Worm (Caenorhabditis elegans) whole organism, young adult: ENCODE results near the gene C05D12.5.

Experiments used
- B0035.1 ChIP-seq: sonication (generic microtip); optimal IDR thresholded peaks from 2 replicates; lab custom pipeline; 2016; ENCODE audit warnings: missing genetic modification characterization, mild to moderate bottlenecking, missing compliant biosample characterization, missing genotype, missing genetic modification reagents
- B0336.3 ChIP-seq: fragments of 200-800 bp; sonication (Bioruptor generic); IDR thresholded peaks from 2 replicates; pipeline ENCODE4 v1.3.6; 2022; ENCODE audit warnings: missing genetic modification characterization, missing compliant biosample characterization
- F49E8.2 ChIP-seq: sonication (generic microtip); optimal IDR thresholded peaks from 3 replicates; lab custom pipeline; 2017; ENCODE audit warnings: missing genetic modification characterization, mild to moderate bottlenecking, missing compliant biosample characterization, antibody characterized with exemption, moderate library complexity; ENCODE audit not compliant: insufficient read depth
- F52B5.7 ChIP-seq: sonication (generic microtip); optimal IDR thresholded peaks from 2 replicates; lab custom pipeline; 2016; ENCODE audit warnings: mild to moderate bottlenecking, missing genetic modification characterization, missing compliant biosample characterization
- F57A8.1 ChIP-seq: fragments of 200-800 bp; sonication (Bioruptor generic); optimal IDR thresholded peaks from 2 replicates; lab custom pipeline; 2018; ENCODE audit warnings: mild to moderate bottlenecking, missing genetic modification characterization, moderate library complexity, missing compliant biosample characterization
- F57C9.4 ChIP-seq: sonication (generic microtip); optimal IDR thresholded peaks from 2 replicates; lab custom pipeline; 2017; ENCODE audit warnings: mild to moderate bottlenecking, missing genetic modification characterization, missing compliant biosample characterization
- T07F8.4 ChIP-seq: sonication (generic microtip); optimal IDR thresholded peaks from 2 replicates; lab custom pipeline; 2016; ENCODE audit warnings: mild to moderate bottlenecking, missing genetic modification characterization, moderate library complexity, missing compliant biosample characterization
- ZK185.1 ChIP-seq: sonication (generic microtip); optimal IDR thresholded peaks from 2 replicates; lab custom pipeline; 2016; ENCODE audit warnings: mild to moderate bottlenecking, missing genetic modification characterization, missing compliant biosample characterization; ENCODE audit not compliant: poor library complexity, severe bottlenecking
- attf-6 ChIP-seq: fragments of 200-800 bp; sonication (Bioruptor generic); IDR thresholded peaks from 2 replicates; pipeline ENCODE4 v1.3.6; 2022; ENCODE audit warnings: missing genetic modification reagents, missing genetic modification characterization, missing compliant biosample characterization
- cebp-1 ChIP-seq, 2 experiments: fragments of 200-800 bp in 1 of 2; sonication (Bioruptor generic) in 1 of 2; sonication (generic microtip) in 1 of 2; IDR thresholded peaks in 1 of 2; optimal IDR thresholded peaks in 1 of 2; 2 replicates each; pipeline versions ENCODE4 v1.3.6 to Lab custom; 2017 to 2022; ENCODE audit warnings: missing compliant biosample characterization in 2 of 2, missing genetic modification characterization in 2 of 2, mild to moderate bottlenecking in 1 of 2, missing genetic modification reagents in 1 of 2, moderate library complexity in 1 of 2
- cebp-2 ChIP-seq: fragments of 200-800 bp; sonication (Bioruptor generic); IDR thresholded peaks from 2 replicates; pipeline ENCODE4 v1.3.6; 2022; ENCODE audit warnings: missing genetic modification characterization, missing compliant biosample characterization
- ceh-100 ChIP-seq: fragments of 200-800 bp; sonication (Bioruptor generic); IDR thresholded peaks from 2 replicates; pipeline ENCODE4 v1.3.6; 2022; ENCODE audit warnings: missing genetic modification reagents, missing genetic modification characterization, missing compliant biosample characterization
- ceh-58 ChIP-seq: fragments of 200-800 bp; sonication (Bioruptor generic); IDR thresholded peaks from 2 replicates; pipeline ENCODE4 v1.3.6; 2022; ENCODE audit warnings: missing genetic modification characterization, missing compliant biosample characterization
- ceh-79 ChIP-seq: sonication (generic microtip); optimal IDR thresholded peaks from 2 replicates; lab custom pipeline; 2017; ENCODE audit warnings: mild to moderate bottlenecking, missing genetic modification characterization, missing compliant biosample characterization
- chd-7 ChIP-seq: sonication (generic microtip); optimal IDR thresholded peaks from 2 replicates; lab custom pipeline; 2016; ENCODE audit warnings: mild to moderate bottlenecking, missing genetic modification characterization, moderate library complexity, missing compliant biosample characterization
- dox-1 ChIP-seq: fragments of 200-800 bp; sonication (Bioruptor generic); IDR thresholded peaks from 2 replicates; pipeline ENCODE4 v1.3.6; 2022; ENCODE audit warnings: missing genetic modification reagents, missing genetic modification characterization, missing compliant biosample characterization
- dpl-1 ChIP-seq: fragments of 150-350 bp; optimal IDR thresholded peaks from 2 replicates; lab custom pipeline; 2014; ENCODE audit warnings: missing biosample characterization, missing genetic modification reagents, missing genetic modification characterization
- him-1 ChIP-seq: sonication (generic microtip); optimal IDR thresholded peaks from 2 replicates; lab custom pipeline; 2016; ENCODE audit warnings: missing genotype, missing genetic modification reagents, missing genetic modification characterization, missing compliant biosample characterization
- hlh-26 ChIP-seq: fragments of 200-800 bp; sonication (Bioruptor generic); conservative IDR thresholded peaks from 2 replicates; pipeline ENCODE4 v1.3.6; 2022; ENCODE audit warnings: missing genetic modification reagents, missing genetic modification characterization, missing compliant biosample characterization
- hmg-20 ChIP-seq: fragments of 200-800 bp; sonication (Bioruptor generic); IDR thresholded peaks from 2 replicates; pipeline ENCODE4 v1.3.6; 2022; ENCODE audit warnings: missing genetic modification reagents, missing genetic modification characterization, missing compliant biosample characterization
- hrde-1 ChIP-seq: sonication (generic microtip); optimal IDR thresholded peaks from 2 replicates; lab custom pipeline; 2016; ENCODE audit warnings: missing genetic modification characterization, mild to moderate bottlenecking, missing compliant biosample characterization, moderate library complexity, missing genotype, missing genetic modification reagents, borderline replicate concordance
- hsf-1 ChIP-seq: fragments of 200-800 bp; sonication (Bioruptor generic); IDR thresholded peaks from 2 replicates; pipeline ENCODE4 v1.3.6; 2022; ENCODE audit warnings: missing genetic modification reagents, missing genetic modification characterization, missing compliant biosample characterization
- lag-1 ChIP-seq: fragments of 200-800 bp; sonication (Bioruptor generic); IDR thresholded peaks from 2 replicates; pipeline ENCODE4 v1.3.6; 2022; ENCODE audit warnings: missing genetic modification reagents, missing genetic modification characterization, missing compliant biosample characterization
- let-526 ChIP-seq: fragments of 200-800 bp; sonication (Bioruptor generic); IDR thresholded peaks from 2 replicates; pipeline ENCODE4 v1.3.6; 2022; ENCODE audit warnings: missing genetic modification reagents, missing genetic modification characterization, missing compliant biosample characterization
- let-607 ChIP-seq, 2 experiments: fragments of 200-800 bp in 1 of 2; sonication (Bioruptor generic) in 1 of 2; sonication (generic microtip) in 1 of 2; optimal IDR thresholded peaks; 2 replicates each; lab custom pipeline; 2016 to 2018; ENCODE audit warnings: mild to moderate bottlenecking in 2 of 2, missing compliant biosample characterization in 2 of 2, missing genetic modification characterization in 2 of 2, moderate library complexity in 2 of 2, missing genotype in 1 of 2
- lin-35 ChIP-seq, 3 experiments: fragments of 150-350 bp in 2 of 3; sonication (generic microtip) in 1 of 3; optimal IDR thresholded peaks; 2 replicates each; lab custom pipeline; 2014 to 2018; ENCODE audit warnings: missing biosample characterization in 3 of 3, missing genetic modification characterization in 3 of 3, missing genetic modification reagents in 3 of 3
- lin-54 ChIP-seq: fragments of 200-800 bp; sonication (Bioruptor generic); optimal IDR thresholded peaks from 2 replicates; lab custom pipeline; 2018; ENCODE audit warnings: mild to moderate bottlenecking, missing genetic modification characterization, missing compliant biosample characterization
- lir-1 ChIP-seq: fragments of 200-800 bp; sonication (Bioruptor generic); conservative IDR thresholded peaks from 2 replicates; pipeline ENCODE4 v1.3.6; 2022; ENCODE audit warnings: missing genetic modification reagents, missing genetic modification characterization, missing compliant biosample characterization
- madf-3 ChIP-seq: fragments of 200-800 bp; sonication (Bioruptor generic); IDR thresholded peaks from 2 replicates; pipeline ENCODE4 v1.3.6; 2022; ENCODE audit warnings: missing genetic modification reagents, missing genetic modification characterization, missing compliant biosample characterization
- madf-8 ChIP-seq: fragments of 200-800 bp; sonication (Bioruptor generic); conservative IDR thresholded peaks from 2 replicates; pipeline ENCODE4 v1.3.6; 2022; ENCODE audit warnings: missing genetic modification reagents, missing genetic modification characterization, missing compliant biosample characterization
- mxl-1 ChIP-seq: sonication (generic microtip); optimal IDR thresholded peaks from 2 replicates; lab custom pipeline; 2016; ENCODE audit warnings: missing genetic modification characterization, missing compliant biosample characterization
- nfya-2 ChIP-seq: fragments of 200-800 bp; sonication (Bioruptor generic); IDR thresholded peaks from 2 replicates; pipeline ENCODE4 v1.3.6; 2022; ENCODE audit warnings: missing genetic modification reagents, missing genetic modification characterization, missing compliant biosample characterization
- nhr-90 ChIP-seq: sonication (generic microtip); optimal IDR thresholded peaks from 2 replicates; lab custom pipeline; 2016; ENCODE audit warnings: missing genotype, mild to moderate bottlenecking, missing genetic modification characterization, missing compliant biosample characterization
- pha-4 ChIP-seq: fragments of 150-350 bp; sonication (generic microtip); optimal IDR thresholded peaks from 2 replicates; lab custom pipeline; 2014; ENCODE audit warnings: missing biosample characterization, missing genetic modification reagents, missing genetic modification characterization
- sdz-38 ChIP-seq: sonication (generic microtip); optimal IDR thresholded peaks from 2 replicates; lab custom pipeline; 2016; ENCODE audit warnings: missing genotype, missing genetic modification characterization, missing compliant biosample characterization
- sea-2 ChIP-seq: fragments of 200-800 bp; sonication (Bioruptor generic); IDR thresholded peaks from 2 replicates; pipeline ENCODE4 v1.3.6; 2022; ENCODE audit warnings: missing genetic modification characterization, missing compliant biosample characterization
- snpc-3.4 ChIP-seq: sonication (generic microtip); optimal IDR thresholded peaks from 2 replicates; lab custom pipeline; 2017; ENCODE audit warnings: missing genetic modification characterization, mild to moderate bottlenecking, missing compliant biosample characterization, antibody characterized with exemption, moderate library complexity, missing genotype, missing genetic modification reagents
- snpc-4 ChIP-seq, 5 experiments: fragments of 150-350 bp in 1 of 5; sonication (generic microtip) in 4 of 5; optimal IDR thresholded peaks; 2 replicates each; lab custom pipeline; 2014 to 2018; ENCODE audit warnings: missing genetic modification characterization in 5 of 5, missing biosample characterization in 3 of 5, antibody characterized with exemption in 2 of 5, mild to moderate bottlenecking in 2 of 5, missing compliant biosample characterization in 2 of 5, missing genotype in 2 of 5, moderate library complexity in 2 of 5, missing genetic modification reagents in 1 of 5
- somi-1 ChIP-seq: fragments of 200-800 bp; sonication (Bioruptor generic); optimal IDR thresholded peaks from 2 replicates; lab custom pipeline; 2018; ENCODE audit warnings: mild to moderate bottlenecking, missing genetic modification characterization, missing compliant biosample characterization
- tbp1 ChIP-seq: fragments of 200-800 bp; sonication (Bioruptor generic); optimal IDR thresholded peaks from 2 replicates; lab custom pipeline; 2018; ENCODE audit warnings: mild to moderate bottlenecking, missing genetic modification characterization, missing compliant biosample characterization
- xnd-1 ChIP-seq: sonication (generic microtip); optimal IDR thresholded peaks from 2 replicates; lab custom pipeline; 2016; ENCODE audit warnings: missing genotype, missing genetic modification reagents, missing genetic modification characterization, missing compliant biosample characterization
- ztf-26 ChIP-seq: sonication (generic microtip); optimal IDR thresholded peaks from 2 replicates; lab custom pipeline; 2017; ENCODE audit warnings: missing genetic modification characterization, missing compliant biosample characterization
- ztf-3 ChIP-seq: fragments of 200-800 bp; sonication (Bioruptor generic); optimal IDR thresholded peaks from 2 replicates; lab custom pipeline; 2018; ENCODE audit warnings: mild to moderate bottlenecking, missing genetic modification characterization, missing compliant biosample characterization

C05D12.5 gene

ce11 chrII:11472542-11472941 is 38.5 kb downstream of the C05D12.5 start (continued):
- TF ChIP-seq nhr-90 (tag; lab: Kevin White, UChicago) (no peak), B0336.3 (GFP tag; lab: Robert Waterston, UW) (no peak), F57C9.4 (tag; lab: Kevin White, UChicago) (no peak), let-526 (GFP tag; lab: Robert Waterston, UW) (no peak), T07F8.4 (no peak), F49E8.2 (tag; lab: Kevin White, UChicago) (no peak)

- TF ChIP-seq lag-1 (GFP tag; lab: Robert Waterston, UW) (no peak), sdz-38 (tag; lab: Kevin White, UChicago) (no peak), let-607 (tag; optimal IDR thresholded peaks at IDR 0.05; lab: Kevin White, UChicago) (peak in 1 of 2 experiments; percentile 57), tbp1 (GFP tag; lab: Kevin White, UChicago) (peak; percentile 68), somi-1 (GFP tag; lab: Kevin White, UChicago) (peak; percentile 50), dox-1 (GFP tag; lab: Robert Waterston, UW) (peak; percentile 89), cebp-2 (no peak), snpc-4 (GFP tag; optimal IDR thresholded peaks at IDR 0.05; lab: Kevin White, UChicago) (peak; percentile 16), snpc-4 (tag; optimal IDR thresholded peaks at IDR 0.05; lab: Kevin White, UChicago) (peak; percentile 61 to 77 (median 70)), nfya-2 (GFP tag; lab: Robert Waterston, UW) (no peak), ceh-79 (tag; lab: Kevin White, UChicago) (no peak), ztf-3 (no peak), F57C9.4 (tag; lab: Kevin White, UChicago) (no peak), hsf-1 (GFP tag; lab: Robert Waterston, UW) (peak; percentile 79), nhr-90 (tag; lab: Kevin White, UChicago) (no peak), mxl-1 (tag; lab: Kevin White, UChicago) (no peak), madf-8 (GFP tag; lab: Robert Waterston, UW) (peak; percentile 67), dpl-1 (peak; percentile 29), hlh-26 (GFP tag; lab: Robert Waterston, UW) (no peak), B0336.3 (GFP tag; lab: Robert Waterston, UW) (peak; percentile 85), xnd-1 (tag; lab: Kevin White, UChicago) (peak; percentile 61), hmg-20 (peak; percentile 80), attf-6 (no peak), snpc-3.4 (tag; lab: Kevin White, UChicago) (peak; percentile 41), F52B5.7 (no peak), ceh-100 (peak; percentile 76), ztf-26 (peak; percentile 44), F57A8.1 (GFP tag; lab: Kevin White, UChicago) (no peak), ceh-58 (no peak), B0035.1 (tag; lab: Kevin White, UChicago) (peak; percentile 9), chd-7 (peak; percentile 52), madf-3 (GFP tag; lab: Robert Waterston, UW) (peak; percentile 92), hrde-1 (tag; lab: Kevin White, UChicago) (no peak), cebp-1 (GFP tag; IDR thresholded peaks at IDR 0.05; lab: Robert Waterston, UW) (0 out of 2 replicates have a peak, but pooled peaks have one; percentile 13), cebp-1 (tag; optimal IDR thresholded peaks at IDR 0.05; lab: Kevin White, UChicago) (peak; percentile 82), lin-54 (GFP tag; lab: Kevin White, UChicago) (peak; percentile 87), pha-4 (tag; lab: Kevin White, UChicago) (no peak), lin-35 (GFP tag; optimal IDR thresholded peaks at IDR 0.05; lab: Kevin White, UChicago) (peak in 2 of 3 experiments; percentile 53 to 82), lir-1 (GFP tag; lab: Robert Waterston, UW) (0 out of 2 replicates have a peak, but pooled peaks have one; percentile 30), ZK185.1 (tag; lab: Kevin White, UChicago) (peak; percentile 69), sea-2 (GFP tag; lab: Robert Waterston, UW) (no peak), him-1 (tag; lab: Kevin White, UChicago) (no peak)
These were observed 39.6 kb downstream of the C05D12.5 start, which contains the start of the genes metl-1 and W02B12.11 for ce11 chrII:11473525-11474181. TSS of gene metl-1 (minus strand) at chrII:11473575. TSS of gene W02B12.11 (plus strand) at chrII:11473861.
